Worm (Caenorhabditis elegans) whole organism, L1 larva: ENCODE results near the gene W03H9.2.

Experiments used
- C04F5.9 ChIP-seq: sonication (generic microtip); optimal IDR thresholded peaks from 2 replicates; lab custom pipeline; 2016; ENCODE audit warnings: missing genetic modification characterization, missing compliant biosample characterization
- C16A3.4 ChIP-seq: fragments of 150-350 bp; optimal IDR thresholded peaks from 2 replicates; lab custom pipeline; 2014; ENCODE audit warnings: missing biosample characterization, missing genetic modification characterization
- C34B4.2 ChIP-seq: sonication (generic microtip); optimal IDR thresholded peaks from 2 replicates; lab custom pipeline; 2017; ENCODE audit warnings: mild to moderate bottlenecking, missing genetic modification characterization, missing compliant biosample characterization
- aha-1 ChIP-seq: fragments of 150-350 bp; optimal IDR thresholded peaks from 2 replicates; lab custom pipeline; 2014; ENCODE audit warnings: missing biosample characterization, missing genetic modification characterization
- aly-2 ChIP-seq: fragments of 150-350 bp; optimal IDR thresholded peaks from 2 replicates; lab custom pipeline; 2014; ENCODE audit warnings: missing biosample characterization, missing genetic modification characterization
- ceh-63 ChIP-seq: fragments of 200-800 bp; sonication (Bioruptor generic); optimal IDR thresholded peaks from 2 replicates; lab custom pipeline; 2018; ENCODE audit warnings: mild to moderate bottlenecking, missing genetic modification characterization, missing compliant biosample characterization
- ceh-88 ChIP-seq: fragments of 200-800 bp; sonication (Bioruptor generic); IDR thresholded peaks from 2 replicates; pipeline ENCODE4 v1.3.6; 2022; ENCODE audit warnings: missing genetic modification characterization, missing compliant biosample characterization
- ceh-90 ChIP-seq: sonication (generic microtip); optimal IDR thresholded peaks from 2 replicates; lab custom pipeline; 2016; ENCODE audit warnings: missing genetic modification characterization, missing compliant biosample characterization
- dpl-1 ChIP-seq, 3 experiments: fragments of 150-350 bp in 2 of 3; sonication (generic microtip) in 1 of 3; optimal IDR thresholded peaks; 2 replicates each; lab custom pipeline; 2014 to 2017; ENCODE audit warnings: missing biosample characterization in 3 of 3, missing genetic modification characterization in 3 of 3, missing genetic modification reagents in 3 of 3
- dsc-1 ChIP-seq: sonication (generic microtip); optimal IDR thresholded peaks from 2 replicates; lab custom pipeline; 2016; ENCODE audit warnings: mild to moderate bottlenecking, missing genetic modification characterization, missing compliant biosample characterization
- efl-1 ChIP-seq, 4 experiments: fragments of 150-350 bp; optimal IDR thresholded peaks in 3 of 4; peaks in 1 of 4; 1 replicate in 1 of 4; 2 replicates in 3 of 4; lab custom pipeline; 2014; ENCODE audit warnings: missing biosample characterization in 2 of 4, missing genetic modification characterization in 2 of 4, missing genetic modification reagents in 2 of 4
- grh-1 ChIP-seq: fragments of 200-800 bp; sonication (Bioruptor generic); IDR thresholded peaks from 2 replicates; pipeline ENCODE4 v1.3.6; 2022; ENCODE audit warnings: missing genetic modification reagents, missing genetic modification characterization, missing compliant biosample characterization
- hlh-4 ChIP-seq: sonication (generic microtip); optimal IDR thresholded peaks from 2 replicates; lab custom pipeline; 2016; ENCODE audit warnings: mild to moderate bottlenecking, missing genetic modification characterization, missing compliant biosample characterization
- hpl-2 ChIP-seq: fragments of 150-350 bp; optimal IDR thresholded peaks from 2 replicates; lab custom pipeline; 2014; ENCODE audit warnings: missing biosample characterization, missing genetic modification reagents, missing genetic modification characterization
- isw-1 ChIP-seq: fragments of 200-800 bp; sonication (Bioruptor generic); IDR thresholded peaks from 2 replicates; pipeline ENCODE4 v1.3.6; 2022; ENCODE audit warnings: missing genetic modification characterization, missing compliant biosample characterization
- jun-1 ChIP-seq: fragments of 150-350 bp; optimal IDR thresholded peaks from 2 replicates; lab custom pipeline; 2014; ENCODE audit warnings: missing biosample characterization, missing genetic modification reagents, missing genetic modification characterization
- lin-14 ChIP-seq: fragments of 200-800 bp; sonication (Bioruptor generic); optimal IDR thresholded peaks from 2 replicates; lab custom pipeline; 2018; ENCODE audit warnings: mild to moderate bottlenecking, missing genetic modification characterization, moderate library complexity, missing compliant biosample characterization
- lin-15B ChIP-seq: fragments of 150-350 bp; sonication (generic microtip); optimal IDR thresholded peaks from 3 replicates; lab custom pipeline; 2014; ENCODE audit warnings: missing biosample characterization, missing genetic modification characterization
- lin-35 ChIP-seq, 2 experiments: fragments of 150-350 bp; optimal IDR thresholded peaks; 2 replicates each; lab custom pipeline; 2014; ENCODE audit warnings: missing biosample characterization in 2 of 2, missing genetic modification characterization in 2 of 2, missing genetic modification reagents in 2 of 2
- lsy-2 ChIP-seq, 2 experiments: fragments of 150-350 bp; optimal IDR thresholded peaks; 2 replicates each; lab custom pipeline; 2014; ENCODE audit warnings: missing biosample characterization in 2 of 2, missing genetic modification characterization in 2 of 2
- mdl-1 ChIP-seq, 2 experiments: fragments of 150-350 bp; optimal IDR thresholded peaks; 2 replicates each; lab custom pipeline; 2014 to 2017; ENCODE audit warnings: missing biosample characterization in 2 of 2, missing genetic modification characterization in 2 of 2, inconsistent platforms in 1 of 2
- nhr-19 ChIP-seq: fragments of 200-800 bp; sonication (Bioruptor generic); conservative IDR thresholded peaks from 2 replicates; pipeline ENCODE4 v1.3.6; 2022; ENCODE audit warnings: missing genetic modification characterization, missing compliant biosample characterization
- nhr-237 ChIP-seq: fragments of 150-350 bp; optimal IDR thresholded peaks from 2 replicates; lab custom pipeline; 2014; ENCODE audit warnings: missing biosample characterization, missing genetic modification characterization
- nhr-47 ChIP-seq: sonication (generic microtip); optimal IDR thresholded peaks from 2 replicates; lab custom pipeline; 2016; ENCODE audit warnings: mild to moderate bottlenecking, missing genetic modification characterization, moderate library complexity, missing compliant biosample characterization
- nhr-76 ChIP-seq: sonication (generic microtip); optimal IDR thresholded peaks from 2 replicates; lab custom pipeline; 2017; ENCODE audit warnings: missing biosample characterization, missing genetic modification characterization
- nhr-84 ChIP-seq: sonication (generic microtip); optimal IDR thresholded peaks from 2 replicates; lab custom pipeline; 2017; ENCODE audit warnings: missing biosample characterization, missing genetic modification characterization
- nhr-85 ChIP-seq: sonication (generic microtip); peaks from one replicate; lab custom pipeline; 2016; ENCODE audit warnings: missing genetic modification characterization, inconsistent platforms, missing compliant biosample characterization
- nhr-90 ChIP-seq: sonication (generic microtip); optimal IDR thresholded peaks from 2 replicates; lab custom pipeline; 2016; ENCODE audit warnings: mild to moderate bottlenecking, missing genetic modification characterization, missing compliant biosample characterization; ENCODE audit not compliant: poor library complexity
- pax-3 ChIP-seq: fragments of 200-800 bp; sonication (Bioruptor generic); optimal IDR thresholded peaks from 2 replicates; lab custom pipeline; 2018; ENCODE audit warnings: mild to moderate bottlenecking, missing genetic modification characterization, moderate library complexity, missing compliant biosample characterization
- rnt-1 ChIP-seq: sonication (generic microtip); optimal IDR thresholded peaks from 2 replicates; lab custom pipeline; 2016; ENCODE audit warnings: mild to moderate bottlenecking, missing genetic modification characterization, moderate library complexity, missing compliant biosample characterization
- snpc-4 ChIP-seq: fragments of 150-350 bp; optimal IDR thresholded peaks from 2 replicates; lab custom pipeline; 2014; ENCODE audit warnings: missing biosample characterization, missing genetic modification characterization
- snu-23 ChIP-seq: sonication (generic microtip); optimal IDR thresholded peaks from 2 replicates; lab custom pipeline; 2016; ENCODE audit warnings: missing genetic modification characterization, missing compliant biosample characterization
- tlp-1 ChIP-seq: fragments of 150-350 bp; optimal IDR thresholded peaks from 2 replicates; lab custom pipeline; 2014; ENCODE audit warnings: missing biosample characterization, missing genetic modification characterization
- unc-62 ChIP-seq: fragments of 150-350 bp; optimal IDR thresholded peaks from 2 replicates; lab custom pipeline; 2014; ENCODE audit warnings: missing biosample characterization, missing genetic modification reagents, missing genetic modification characterization
- unc-98 ChIP-seq: fragments of 200-800 bp; sonication (Bioruptor generic); IDR thresholded peaks from 2 replicates; pipeline ENCODE4 v1.3.6; 2022; ENCODE audit warnings: missing genetic modification characterization, missing compliant biosample characterization
- vab-15 ChIP-seq: sonication (generic microtip); optimal IDR thresholded peaks from 2 replicates; lab custom pipeline; 2017; ENCODE audit warnings: missing genotype, mild to moderate bottlenecking, missing genetic modification characterization, missing compliant biosample characterization
- xbp-1 ChIP-seq: sonication (generic microtip); optimal IDR thresholded peaks from 2 replicates; lab custom pipeline; 2016; ENCODE audit warnings: missing genetic modification characterization, missing compliant biosample characterization
- zag-1 ChIP-seq: fragments of 150-350 bp; optimal IDR thresholded peaks from 2 replicates; lab custom pipeline; 2014; ENCODE audit warnings: missing biosample characterization, missing genetic modification characterization

The W03H9.2 gene

DNA sequence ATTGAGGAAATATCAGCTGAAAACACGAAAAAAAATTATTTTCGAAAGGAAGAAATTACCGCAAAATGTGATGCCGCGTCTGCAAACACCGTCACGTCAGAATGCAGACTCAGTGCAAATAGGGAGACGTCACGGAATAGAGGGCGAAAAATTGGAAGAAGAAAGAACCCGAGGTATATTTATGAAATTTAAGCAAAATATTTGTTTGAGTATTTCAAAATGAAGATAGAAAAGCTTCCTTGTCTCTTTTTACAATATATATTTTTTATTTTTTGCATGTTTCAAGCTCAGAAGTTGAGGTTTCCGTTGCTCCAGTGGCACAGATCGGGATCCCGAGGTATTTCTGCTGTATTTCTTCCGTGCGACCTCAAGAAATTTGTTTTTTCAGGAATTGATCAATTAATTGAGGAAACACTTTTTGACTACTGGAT, at the start of gene W03H9.2 (continued):
- TF ChIP-seq zag-1 (tag; lab: Kevin White, UChicago) (no peak), grh-1 (no peak), hpl-2 (GFP tag; lab: Kevin White, UChicago) (no peak), C04F5.9 (tag; lab: Kevin White, UChicago) (peak; percentile 79), rnt-1 (peak; percentile 90), lin-15B (peak; percentile 16), jun-1 (tag; lab: Kevin White, UChicago) (no peak), C34B4.2 (tag; lab: Kevin White, UChicago) (no peak), ceh-90 (peak; percentile 66), nhr-76 (tag; lab: Kevin White, UChicago) (no peak), aha-1 (tag; lab: Kevin White, UChicago) (no peak), nhr-47 (tag; lab: Kevin White, UChicago) (peak; percentile 84), lin-14 (GFP tag; lab: Kevin White, UChicago) (no peak), tlp-1 (tag; lab: Kevin White, UChicago) (no peak), snpc-4 (peak; percentile 54), ceh-88 (GFP tag; lab: Robert Waterston, UW) (peak; percentile 67; the same call in 1 of the 2 replicates), nhr-90 (peak; percentile 84), unc-98 (GFP tag; lab: Robert Waterston, UW) (peak; percentile 85), isw-1 (peak; percentile 73), C16A3.4 (tag; lab: Kevin White, UChicago) (peak; percentile 62), snu-23 (GFP tag; lab: Kevin White, UChicago) (peak; percentile 81), nhr-237 (tag; lab: Kevin White, UChicago) (no peak), aly-2 (peak; percentile 63), nhr-19 (GFP tag; lab: Robert Waterston, UW) (peak; percentile 79), mdl-1 (tag; optimal IDR thresholded peaks at IDR 0.05; lab: Kevin White, UChicago) (no peak), pax-3 (tag; lab: Kevin White, UChicago) (peak; percentile 93), nhr-84 (tag; lab: Kevin White, UChicago) (no peak), lsy-2 (tag; optimal IDR thresholded peaks at IDR 0.05; lab: Kevin White, UChicago) (peak; percentile 76), xbp-1 (tag; lab: Kevin White, UChicago) (peak; percentile 72), ceh-63 (GFP tag; lab: Kevin White, UChicago) (peak; percentile 65), unc-62 (no peak), hlh-4 (peak; percentile 57)

DNA sequence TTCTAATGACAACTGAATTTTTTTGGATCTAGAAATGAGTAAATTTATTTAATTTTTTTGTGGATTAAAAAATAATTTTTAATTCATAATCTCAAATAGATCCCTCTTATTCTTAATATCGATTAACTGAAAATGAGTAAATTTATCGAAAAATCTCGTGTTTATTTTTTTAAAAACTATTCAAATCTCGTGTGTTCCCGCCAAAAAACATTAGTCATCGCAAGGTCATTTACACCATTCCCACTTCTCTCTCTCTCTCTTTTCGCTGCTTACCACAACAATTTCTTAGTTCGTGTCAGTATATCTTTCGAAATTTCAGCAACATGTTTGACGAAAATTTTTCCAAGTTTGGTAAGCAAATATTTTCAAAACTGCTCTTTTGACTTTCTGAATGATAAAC, 43.8 kb upstream of the W03H9.2 start:
- TF ChIP-seq zag-1 (tag; lab: Kevin White, UChicago) (no peak), efl-1 (optimal IDR thresholded peaks at IDR 0.05; lab: Kevin White, UChicago) (peak in 1 of 2 experiments; percentile 4), efl-1 (GFP tag; optimal IDR thresholded peaks at IDR 0.05 in 1 of 2; lab: Kevin White, UChicago) (peak; percentile 54 to 74), lin-35 (GFP tag; optimal IDR thresholded peaks at IDR 0.05; lab: Kevin White, UChicago) (peak in 1 of 2 experiments; percentile 32), dpl-1 (GFP tag; optimal IDR thresholded peaks at IDR 0.05; lab: Kevin White, UChicago) (peak; percentile 36 to 52 (median 46)), nhr-85 (tag; lab: Kevin White, UChicago) (peak; percentile 35), lin-14 (GFP tag; lab: Kevin White, UChicago) (peak; percentile 4)
- TF ChIP-seq, all 84 proteins: peak for 5

DNA sequence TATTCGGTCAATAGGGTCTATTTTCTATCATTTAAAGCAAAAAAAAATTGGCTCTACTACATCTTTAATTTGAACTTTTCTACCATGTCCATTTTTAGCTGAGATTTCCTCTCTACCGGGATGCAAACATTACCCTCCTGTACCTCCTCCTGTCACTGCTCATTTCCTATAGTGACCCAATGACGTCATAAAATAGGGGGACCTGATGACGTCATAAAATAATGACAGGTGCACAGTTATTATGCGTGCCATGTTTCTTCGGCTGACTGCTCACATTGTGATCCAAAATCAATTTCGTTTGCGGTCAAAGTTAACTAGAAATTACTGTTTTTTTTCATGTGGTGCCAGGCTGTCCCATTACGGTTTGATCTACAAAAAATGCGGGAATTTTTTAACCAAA, 43.3 kb upstream of the W03H9.2 start:
- no peak for TF ChIP-seq dsc-1 (tag; lab: Kevin White, UChicago)
- no peak for TF ChIP-seq vab-15 (tag; lab: Kevin White, UChicago)
- TF ChIP-seq nhr-47 (tag; lab: Kevin White, UChicago), result no peak
